Fruit fly (Drosophila melanogaster) whole organism, pupa: ENCODE data around the gene Cep135.

Source experiments
- CG10348 ChIP-seq: fragments of 200-800 bp; sonication (Bioruptor generic); IDR thresholded peaks from 2 replicates; pipeline ENCODE4 v1.3.6; 2022; ENCODE audit warnings: missing biosample characterization, missing genetic modification characterization
- CG12605 ChIP-seq: fragments of 200-800 bp; sonication (Bioruptor generic); IDR thresholded peaks from 2 replicates; pipeline ENCODE4 v1.3.6; 2022; ENCODE audit warnings: missing biosample characterization, missing genetic modification characterization
- CG13204 ChIP-seq: fragments of 200-800 bp; sonication (Bioruptor generic); optimal IDR thresholded peaks from 2 replicates; lab custom pipeline; 2018; ENCODE audit warnings: missing biosample characterization, mild to moderate bottlenecking, missing genetic modification characterization, moderate library complexity
- CG14655 ChIP-seq: fragments of 200-800 bp; sonication (Bioruptor generic); optimal IDR thresholded peaks from 3 replicates; lab custom pipeline; 2017; ENCODE audit warnings: mild to moderate bottlenecking, missing biosample characterization, missing genetic modification reagents, missing genetic modification characterization
- CG15710 ChIP-seq: fragments of 200-800 bp; sonication (Bioruptor generic); optimal IDR thresholded peaks from 2 replicates; lab custom pipeline; 2018; ENCODE audit warnings: missing biosample characterization, mild to moderate bottlenecking, missing genetic modification characterization, moderate library complexity
- CG17806 ChIP-seq: fragments of 200-800 bp; sonication (Bioruptor generic); optimal IDR thresholded peaks from 2 replicates; lab custom pipeline; 2018; ENCODE audit warnings: missing biosample characterization, mild to moderate bottlenecking, missing genetic modification characterization, moderate library complexity
- CG32121 ChIP-seq: fragments of 200-800 bp; sonication (Bioruptor generic); IDR thresholded peaks from 2 replicates; pipeline ENCODE4 v1.3.6; 2022; ENCODE audit warnings: missing biosample characterization, missing genetic modification characterization
- CG34367 ChIP-seq: fragments of 200-800 bp; sonication (Bioruptor generic); optimal IDR thresholded peaks from 2 replicates; lab custom pipeline; 2018; ENCODE audit warnings: missing biosample characterization, mild to moderate bottlenecking, missing genetic modification characterization
- CG4496 ChIP-seq: fragments of 200-800 bp; sonication (Bioruptor generic); IDR thresholded peaks from 3 replicates; pipeline ENCODE4 v1.3.6; 2022; ENCODE audit warnings: missing biosample characterization, missing genetic modification characterization
- CG8159 ChIP-seq: fragments of 200-800 bp; sonication (Bioruptor generic); optimal IDR thresholded peaks from 3 replicates; lab custom pipeline; 2018; ENCODE audit warnings: missing biosample characterization, mild to moderate bottlenecking, missing genetic modification characterization, moderate library complexity
- CG8301 ChIP-seq: fragments of 200-800 bp; sonication (Bioruptor generic); optimal IDR thresholded peaks from 2 replicates; lab custom pipeline; 2018; ENCODE audit warnings: missing biosample characterization, mild to moderate bottlenecking, missing genetic modification characterization
- CG9948 ChIP-seq: fragments of 200-800 bp; sonication (Bioruptor generic); optimal IDR thresholded peaks from 2 replicates; lab custom pipeline; 2018; ENCODE audit warnings: missing biosample characterization, mild to moderate bottlenecking, missing genetic modification characterization, moderate library complexity
- D1 ChIP-seq: fragments of 200-800 bp; sonication (Bioruptor generic); optimal IDR thresholded peaks from 2 replicates; lab custom pipeline; 2018; ENCODE audit warnings: missing biosample characterization, mild to moderate bottlenecking, missing genetic modification characterization, moderate library complexity
- EcR ChIP-seq: fragments of 200-800 bp; sonication (Bioruptor generic); optimal IDR thresholded peaks from 3 replicates; lab custom pipeline; 2019; ENCODE audit warnings: missing biosample characterization, missing genetic modification characterization, mild to moderate bottlenecking, moderate library complexity, missing genetic modification reagents
- Ets98B ChIP-seq: fragments of 200-800 bp; sonication (Bioruptor generic); IDR thresholded peaks from 2 replicates; pipeline ENCODE4 v1.3.6; 2022; ENCODE audit warnings: missing biosample characterization, missing genetic modification characterization
- Pif1A ChIP-seq: fragments of 200-800 bp; sonication (Bioruptor generic); optimal IDR thresholded peaks from 3 replicates; lab custom pipeline; 2016; ENCODE audit warnings: missing biosample characterization, missing genetic modification characterization
- Pif1B ChIP-seq: fragments of 200-800 bp; sonication (Bioruptor generic); optimal IDR thresholded peaks from 3 replicates; lab custom pipeline; 2016; ENCODE audit warnings: missing biosample characterization, missing genetic modification characterization
- Snoo ChIP-seq: fragments of 200-800 bp; sonication (Bioruptor generic); optimal IDR thresholded peaks from 3 replicates; lab custom pipeline; 2017; ENCODE audit warnings: missing biosample characterization, mild to moderate bottlenecking, missing genetic modification characterization, inconsistent platforms
- fd96Ca ChIP-seq: fragments of 200-800 bp; sonication (Bioruptor generic); IDR thresholded peaks from 3 replicates; pipeline ENCODE4 v1.3.6; 2022; ENCODE audit warnings: missing biosample characterization, missing genetic modification characterization
- gl ChIP-seq: fragments of 200-800 bp; sonication (Bioruptor generic); optimal IDR thresholded peaks from 2 replicates; lab custom pipeline; 2018; ENCODE audit warnings: missing biosample characterization, mild to moderate bottlenecking, missing genetic modification characterization
- rn ChIP-seq: fragments of 200-800 bp; sonication (Bioruptor generic); IDR thresholded peaks from 2 replicates; pipeline ENCODE4 v1.3.6; 2022; ENCODE audit warnings: missing biosample characterization, missing genetic modification characterization

The Cep135 gene

DNA sequence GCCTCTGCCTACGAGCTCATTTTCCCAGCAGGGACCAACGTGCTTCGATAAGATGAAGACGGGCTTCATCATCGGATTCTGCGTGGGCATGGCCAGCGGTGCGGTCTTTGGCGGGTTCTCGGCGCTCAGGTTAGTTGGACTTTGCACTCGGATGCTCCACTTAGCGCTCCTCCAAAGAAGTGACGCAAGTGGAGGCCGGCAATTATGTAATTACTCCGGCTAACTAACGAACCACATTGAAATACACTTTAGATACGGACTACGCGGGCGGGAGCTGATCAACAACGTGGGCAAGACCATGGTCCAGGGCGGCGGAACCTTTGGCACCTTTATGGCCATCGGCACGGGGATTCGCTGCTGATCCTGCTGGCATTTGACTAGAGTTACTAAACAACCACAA, 45.5 kb downstream of the Cep135 start:
- TF ChIP-seq CG34367 (tag; lab: Kevin White, UChicago) (no peak), CG4496 (no peak), gl (tag; lab: Kevin White, UChicago) (no peak), Pif1B (GFP tag; lab: Kevin White, UChicago) (no peak), rn (GFP tag; lab: Robert Waterston, UW) (no peak), CG14655 (GFP tag; lab: Kevin White, UChicago) (no peak), CG13204 (GFP tag; lab: Kevin White, UChicago) (no peak), CG10348 (GFP tag; lab: Robert Waterston, UW) (no peak), CG32121 (GFP tag; lab: Robert Waterston, UW) (no peak), Ets98B (GFP tag; lab: Robert Waterston, UW) (no peak), CG8301 (tag; lab: Kevin White, UChicago) (no peak), CG17806 (tag; lab: Kevin White, UChicago) (no peak), CG15710 (tag; lab: Kevin White, UChicago) (no peak), Pif1A (GFP tag; lab: Kevin White, UChicago) (no peak), D1 (tag; lab: Kevin White, UChicago) (no peak), CG8159 (tag; lab: Kevin White, UChicago) (no peak), CG9948 (tag; lab: Kevin White, UChicago) (no peak), fd96Ca (GFP tag; lab: Robert Waterston, UW) (no peak), Snoo (tag; lab: Kevin White, UChicago) (no peak)

DNA sequence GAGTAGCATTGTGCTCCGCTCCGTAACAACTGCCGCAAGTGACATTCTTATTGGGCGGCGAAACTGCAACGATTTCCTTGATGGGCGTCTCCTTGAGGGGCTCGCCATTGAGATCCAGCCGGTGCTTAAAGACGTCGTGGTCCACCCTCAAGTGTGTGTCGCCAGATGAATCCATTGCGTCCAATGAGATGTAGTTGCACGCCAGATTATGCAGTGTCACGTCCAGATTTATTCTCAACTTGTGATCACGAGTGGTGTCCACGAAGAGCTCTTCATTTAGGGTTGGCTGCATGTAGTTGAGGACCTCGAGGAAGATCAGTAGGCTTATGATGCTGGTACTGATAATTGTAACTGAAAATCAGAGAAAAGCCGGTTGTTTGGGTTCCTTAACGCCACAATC, 46.5 kb downstream of the Cep135 start:
- no peak for TF ChIP-seq Ets98B (GFP tag; lab: Robert Waterston, UW)
- TF ChIP-seq CG8159 (tag; lab: Kevin White, UChicago), result no peak
- no peak for TF ChIP-seq CG9948 (tag; lab: Kevin White, UChicago)
- no peak for TF ChIP-seq CG17806 (tag; lab: Kevin White, UChicago)
- TF ChIP-seq fd96Ca (GFP tag; lab: Robert Waterston, UW), result no peak
- no peak for TF ChIP-seq CG13204 (GFP tag; lab: Kevin White, UChicago)
- no peak for TF ChIP-seq CG34367 (tag; lab: Kevin White, UChicago)
- TF ChIP-seq D1 (tag; lab: Kevin White, UChicago), result no peak
- no peak for TF ChIP-seq Pif1A (GFP tag; lab: Kevin White, UChicago)
- TF ChIP-seq CG15710 (tag; lab: Kevin White, UChicago), result no peak

DNA sequence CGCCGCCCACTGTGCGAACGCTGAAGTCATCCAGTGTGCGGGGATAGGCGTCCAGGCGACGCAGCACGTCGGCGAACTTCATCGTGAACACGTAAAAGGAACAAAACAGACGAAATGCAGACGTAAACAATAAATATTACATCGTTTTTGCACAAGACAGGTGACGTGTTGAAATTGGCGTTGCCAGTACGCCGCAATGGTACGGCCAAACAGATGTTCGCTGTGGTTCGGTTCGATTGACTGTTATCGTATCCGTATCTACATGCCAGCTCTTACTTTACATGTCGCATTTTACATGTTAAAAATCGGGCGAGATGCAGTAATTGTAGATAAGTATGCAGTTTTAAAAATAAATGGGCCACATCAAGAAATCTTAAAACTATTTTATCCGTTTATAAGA, 46.9 kb downstream of the Cep135 start, which contains the start of gene CG7011:
TSS of gene CG7011 (minus strand) at position 215 of the 400 bp plus-strand sequence.
- TF ChIP-seq CG8159 (tag; lab: Kevin White, UChicago), result no peak
- no peak for TF ChIP-seq CG34367 (tag; lab: Kevin White, UChicago)
- no peak for TF ChIP-seq CG32121 (GFP tag; lab: Robert Waterston, UW)
- no peak for TF ChIP-seq D1 (tag; lab: Kevin White, UChicago)
- TF ChIP-seq CG8301 (tag; lab: Kevin White, UChicago), result no peak
- no peak for TF ChIP-seq CG15710 (tag; lab: Kevin White, UChicago)
- TF ChIP-seq CG17806 (tag; lab: Kevin White, UChicago), result no peak

DNA sequence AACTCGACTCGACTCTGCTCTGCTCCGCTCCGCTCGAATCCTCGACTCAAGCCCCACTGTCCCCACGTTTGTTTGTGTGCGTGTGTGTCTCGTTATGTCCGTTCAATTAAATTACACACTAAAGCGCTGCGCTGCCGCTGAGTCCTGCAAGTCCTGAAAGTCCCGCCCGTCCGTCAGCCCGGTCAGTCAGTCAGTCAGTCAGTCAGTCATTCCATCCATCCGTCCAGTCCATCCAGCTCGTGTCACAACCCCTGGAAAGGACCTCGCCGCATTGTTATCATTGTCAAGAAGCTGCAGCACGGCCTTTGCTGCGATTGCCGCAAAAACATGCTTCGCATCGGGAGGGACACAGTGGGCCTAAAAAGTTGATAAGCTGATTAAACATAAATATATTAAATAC, 52.5 kb downstream of the Cep135 start:
- TF ChIP-seq EcR (GFP tag; lab: Kevin White, UChicago) (no peak), fd96Ca (GFP tag; lab: Robert Waterston, UW) (no peak), rn (GFP tag; lab: Robert Waterston, UW) (no peak), CG12605 (no peak), CG8159 (tag; lab: Kevin White, UChicago) (no peak), CG17806 (tag; lab: Kevin White, UChicago) (no peak), CG9948 (tag; lab: Kevin White, UChicago) (no peak), gl (tag; lab: Kevin White, UChicago) (no peak), CG34367 (tag; lab: Kevin White, UChicago) (no peak), Pif1A (GFP tag; lab: Kevin White, UChicago) (no peak), Pif1B (GFP tag; lab: Kevin White, UChicago) (no peak), CG13204 (GFP tag; lab: Kevin White, UChicago) (no peak), CG4496 (no peak), CG15710 (tag; lab: Kevin White, UChicago) (no peak)

DNA sequence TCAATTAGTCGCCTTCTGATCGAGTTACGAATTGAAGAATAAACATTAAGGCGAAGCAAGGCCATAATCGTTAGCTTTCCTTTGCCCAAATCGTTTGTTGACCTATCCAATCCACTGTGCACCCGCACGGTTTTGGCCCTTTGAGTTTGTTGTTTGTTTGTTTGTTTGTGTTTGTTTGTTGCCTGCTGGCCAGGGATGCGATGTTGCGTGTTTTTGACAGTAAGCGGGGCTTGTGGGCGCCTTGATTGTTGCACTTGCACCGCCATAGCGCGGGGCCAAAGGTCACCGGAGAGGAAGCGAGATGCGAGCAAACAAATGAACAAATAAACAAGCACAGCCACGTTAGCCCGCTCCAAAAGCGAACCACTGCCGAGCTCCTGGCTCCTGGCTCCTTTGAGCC, 53.3 kb downstream of the Cep135 start:
- TF ChIP-seq EcR (GFP tag; lab: Kevin White, UChicago) (no peak), CG34367 (tag; lab: Kevin White, UChicago) (no peak), CG14655 (GFP tag; lab: Kevin White, UChicago) (no peak), CG12605 (no peak), CG9948 (tag; lab: Kevin White, UChicago) (no peak), CG4496 (no peak), CG8301 (tag; lab: Kevin White, UChicago) (no peak), CG13204 (GFP tag; lab: Kevin White, UChicago) (no peak), Ets98B (GFP tag; lab: Robert Waterston, UW) (no peak), CG15710 (tag; lab: Kevin White, UChicago) (no peak)

DNA sequence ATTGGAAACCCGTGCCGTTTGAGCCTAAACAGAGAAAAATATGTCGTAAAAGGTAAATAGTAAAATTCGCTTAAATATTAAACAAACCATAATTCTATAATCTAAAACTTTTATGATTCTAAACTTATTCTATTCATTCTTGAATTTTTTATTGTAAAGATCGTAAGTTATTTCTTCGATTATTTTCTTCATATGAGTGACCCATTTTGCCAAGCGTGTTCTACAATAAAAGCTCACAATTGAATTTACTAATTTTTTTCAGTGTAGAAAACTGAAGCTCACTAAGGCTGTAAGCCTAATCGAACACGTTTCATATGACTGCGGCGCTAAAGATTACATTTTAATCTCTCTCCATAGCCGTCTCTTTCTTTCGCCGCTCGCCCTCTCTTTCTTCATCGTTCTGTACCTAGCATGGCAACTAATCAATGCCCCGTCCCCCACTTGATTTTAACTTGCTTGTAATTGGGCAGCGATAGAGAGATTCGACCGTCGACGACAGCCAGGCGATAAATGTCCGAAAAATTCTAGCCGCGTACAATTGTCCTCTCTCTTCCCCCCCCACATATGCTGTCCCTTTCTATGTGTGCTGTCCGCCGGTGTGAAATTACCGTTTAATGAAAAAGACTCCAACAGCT, 55.3 kb downstream of the Cep135 start:
- TF ChIP-seq D1 (tag; lab: Kevin White, UChicago) (no peak), CG8159 (tag; lab: Kevin White, UChicago) (peak; percentile 38), CG14655 (GFP tag; lab: Kevin White, UChicago) (peak; percentile 67), CG8301 (tag; lab: Kevin White, UChicago) (peak; percentile 53), CG4496 (no peak), CG17806 (tag; lab: Kevin White, UChicago) (peak; percentile 2), fd96Ca (GFP tag; lab: Robert Waterston, UW) (0 out of 3 replicates have a peak, but pooled peaks have one; percentile 24), CG12605 (peak; percentile 15; the same call in 1 of the 2 replicates), Snoo (tag; lab: Kevin White, UChicago) (no peak)
